Worm (Caenorhabditis elegans) whole organism, L1 larva: ENCODE results near the gene str-87.

Experiments
- Y116A8C.19 ChIP-seq: sonication (generic microtip); optimal IDR thresholded peaks from 2 replicates; lab custom pipeline; 2016; ENCODE audit warnings: missing compliant biosample characterization, missing genetic modification characterization, borderline replicate concordance
- aha-1 ChIP-seq: fragments of 150-350 bp; optimal IDR thresholded peaks from 2 replicates; lab custom pipeline; 2014; ENCODE audit warnings: missing biosample characterization, missing genetic modification characterization
- aly-2 ChIP-seq: fragments of 150-350 bp; optimal IDR thresholded peaks from 2 replicates; lab custom pipeline; 2014; ENCODE audit warnings: missing biosample characterization, missing genetic modification characterization
- blmp-1 ChIP-seq: fragments of 150-350 bp; optimal IDR thresholded peaks from 2 replicates; lab custom pipeline; 2014; ENCODE audit warnings: missing biosample characterization, missing genetic modification characterization
- ceh-63 ChIP-seq: fragments of 200-800 bp; sonication (Bioruptor generic); optimal IDR thresholded peaks from 2 replicates; lab custom pipeline; 2018; ENCODE audit warnings: mild to moderate bottlenecking, missing genetic modification characterization, missing compliant biosample characterization
- ceh-8 ChIP-seq: fragments of 200-800 bp; sonication (Bioruptor generic); optimal IDR thresholded peaks from 2 replicates; lab custom pipeline; 2018; ENCODE audit warnings: mild to moderate bottlenecking, missing genetic modification characterization, moderate library complexity, missing compliant biosample characterization
- ceh-88 ChIP-seq: fragments of 200-800 bp; sonication (Bioruptor generic); IDR thresholded peaks from 2 replicates; pipeline ENCODE4 v1.3.6; 2022; ENCODE audit warnings: missing genetic modification characterization, missing compliant biosample characterization
- ces-1 ChIP-seq: fragments of 150-350 bp; optimal IDR thresholded peaks from 2 replicates; lab custom pipeline; 2014; ENCODE audit warnings: missing biosample characterization, missing genetic modification reagents, missing genetic modification characterization
- dsc-1 ChIP-seq: sonication (generic microtip); optimal IDR thresholded peaks from 2 replicates; lab custom pipeline; 2016; ENCODE audit warnings: mild to moderate bottlenecking, missing genetic modification characterization, missing compliant biosample characterization
- efl-1 ChIP-seq, 4 experiments: fragments of 150-350 bp; optimal IDR thresholded peaks in 3 of 4; peaks in 1 of 4; 1 replicate in 1 of 4; 2 replicates in 3 of 4; lab custom pipeline; 2014; ENCODE audit warnings: missing biosample characterization in 2 of 4, missing genetic modification characterization in 2 of 4, missing genetic modification reagents in 2 of 4
- egl-13 ChIP-seq: sonication (generic microtip); optimal IDR thresholded peaks from 2 replicates; lab custom pipeline; 2016; ENCODE audit warnings: missing genotype, missing genetic modification reagents, missing genetic modification characterization, missing compliant biosample characterization
- elt-3 ChIP-seq, 6 experiments: fragments of 150-350 bp in 1 of 6; sonication (generic microtip); optimal IDR thresholded peaks; 2 replicates each; lab custom pipeline; 2017 to 2018; ENCODE audit warnings: missing biosample characterization in 6 of 6, missing genetic modification characterization in 6 of 6, inconsistent platforms in 1 of 6
- ets-5 ChIP-seq: fragments of 200-800 bp; sonication (Bioruptor generic); IDR thresholded peaks from 2 replicates; pipeline ENCODE4 v1.3.6; 2022; ENCODE audit warnings: missing genetic modification characterization, missing compliant biosample characterization
- fos-1 ChIP-seq: fragments of 150-350 bp; optimal IDR thresholded peaks from 2 replicates; lab custom pipeline; 2014; ENCODE audit warnings: missing biosample characterization, missing genetic modification characterization
- hlh-4 ChIP-seq: sonication (generic microtip); optimal IDR thresholded peaks from 2 replicates; lab custom pipeline; 2016; ENCODE audit warnings: mild to moderate bottlenecking, missing genetic modification characterization, missing compliant biosample characterization
- hpl-2 ChIP-seq: fragments of 150-350 bp; optimal IDR thresholded peaks from 2 replicates; lab custom pipeline; 2014; ENCODE audit warnings: missing biosample characterization, missing genetic modification reagents, missing genetic modification characterization
- isw-1 ChIP-seq: fragments of 200-800 bp; sonication (Bioruptor generic); IDR thresholded peaks from 2 replicates; pipeline ENCODE4 v1.3.6; 2022; ENCODE audit warnings: missing genetic modification characterization, missing compliant biosample characterization
- jun-1 ChIP-seq: fragments of 150-350 bp; optimal IDR thresholded peaks from 2 replicates; lab custom pipeline; 2014; ENCODE audit warnings: missing biosample characterization, missing genetic modification reagents, missing genetic modification characterization
- lin-15B ChIP-seq: fragments of 150-350 bp; sonication (generic microtip); optimal IDR thresholded peaks from 3 replicates; lab custom pipeline; 2014; ENCODE audit warnings: missing biosample characterization, missing genetic modification characterization
- lsy-2 ChIP-seq, 2 experiments: fragments of 150-350 bp; optimal IDR thresholded peaks; 2 replicates each; lab custom pipeline; 2014; ENCODE audit warnings: missing biosample characterization in 2 of 2, missing genetic modification characterization in 2 of 2
- mdl-1 ChIP-seq, 2 experiments: fragments of 150-350 bp; optimal IDR thresholded peaks; 2 replicates each; lab custom pipeline; 2014 to 2017; ENCODE audit warnings: missing biosample characterization in 2 of 2, missing genetic modification characterization in 2 of 2, inconsistent platforms in 1 of 2
- nhr-20 ChIP-seq: sonication (generic microtip); optimal IDR thresholded peaks from 2 replicates; lab custom pipeline; 2016; ENCODE audit warnings: mild to moderate bottlenecking, missing genetic modification characterization, missing compliant biosample characterization
- nhr-237 ChIP-seq: fragments of 150-350 bp; optimal IDR thresholded peaks from 2 replicates; lab custom pipeline; 2014; ENCODE audit warnings: missing biosample characterization, missing genetic modification characterization
- nhr-28 ChIP-seq: fragments of 150-350 bp; optimal IDR thresholded peaks from 2 replicates; lab custom pipeline; 2014; ENCODE audit warnings: missing biosample characterization, missing genetic modification characterization
- nhr-71 ChIP-seq: sonication (generic microtip); optimal IDR thresholded peaks from 2 replicates; lab custom pipeline; 2016; ENCODE audit warnings: mild to moderate bottlenecking, missing genetic modification characterization, moderate library complexity, missing compliant biosample characterization
- nhr-76 ChIP-seq: sonication (generic microtip); optimal IDR thresholded peaks from 2 replicates; lab custom pipeline; 2017; ENCODE audit warnings: missing biosample characterization, missing genetic modification characterization
- nhr-77 ChIP-seq: fragments of 150-350 bp; optimal IDR thresholded peaks from 2 replicates; lab custom pipeline; 2014; ENCODE audit warnings: missing biosample characterization, missing genetic modification characterization
- nhr-85 ChIP-seq: sonication (generic microtip); peaks from one replicate; lab custom pipeline; 2016; ENCODE audit warnings: missing genetic modification characterization, inconsistent platforms, missing compliant biosample characterization
- pqm-1 ChIP-seq: sonication (generic microtip); optimal IDR thresholded peaks from 3 replicates; lab custom pipeline; 2017; ENCODE audit warnings: missing biosample characterization, missing genetic modification characterization
- skn-1 ChIP-seq: fragments of 150-350 bp; optimal IDR thresholded peaks from 2 replicates; lab custom pipeline; 2014; ENCODE audit warnings: missing biosample characterization, missing genetic modification characterization
- snu-23 ChIP-seq: sonication (generic microtip); optimal IDR thresholded peaks from 2 replicates; lab custom pipeline; 2016; ENCODE audit warnings: missing genetic modification characterization, missing compliant biosample characterization
- sox-4 ChIP-seq: sonication (generic microtip); optimal IDR thresholded peaks from 2 replicates; lab custom pipeline; 2016; ENCODE audit warnings: missing genetic modification characterization, missing compliant biosample characterization
- sup-37 ChIP-seq: fragments of 200-800 bp; sonication (Bioruptor generic); optimal IDR thresholded peaks from 2 replicates; lab custom pipeline; 2018; ENCODE audit warnings: mild to moderate bottlenecking, missing genetic modification characterization, missing compliant biosample characterization
- swsn-7 ChIP-seq: sonication (generic microtip); optimal IDR thresholded peaks from 2 replicates; lab custom pipeline; 2016; ENCODE audit warnings: missing genetic modification characterization, missing compliant biosample characterization
- tbx-2 ChIP-seq: sonication (generic microtip); optimal IDR thresholded peaks from 2 replicates; lab custom pipeline; 2016; ENCODE audit warnings: missing genetic modification characterization, missing compliant biosample characterization
- unc-130 ChIP-seq: fragments of 150-350 bp; optimal IDR thresholded peaks from 2 replicates; lab custom pipeline; 2017; ENCODE audit warnings: missing biosample characterization, missing genetic modification characterization, inconsistent platforms
- unc-62 ChIP-seq: fragments of 150-350 bp; optimal IDR thresholded peaks from 2 replicates; lab custom pipeline; 2014; ENCODE audit warnings: missing biosample characterization, missing genetic modification reagents, missing genetic modification characterization
- unc-86 ChIP-seq: sonication (generic microtip); optimal IDR thresholded peaks from 2 replicates; lab custom pipeline; 2016; ENCODE audit warnings: missing genetic modification characterization, missing compliant biosample characterization
- xbp-1 ChIP-seq: sonication (generic microtip); optimal IDR thresholded peaks from 2 replicates; lab custom pipeline; 2016; ENCODE audit warnings: missing genetic modification characterization, missing compliant biosample characterization
- zip-4 ChIP-seq: fragments of 200-800 bp; sonication (Bioruptor generic); optimal IDR thresholded peaks from 2 replicates; lab custom pipeline; 2018; ENCODE audit warnings: mild to moderate bottlenecking, missing genetic modification characterization, moderate library complexity, missing compliant biosample characterization
- ztf-11 ChIP-seq, 2 experiments: sonication (generic microtip); optimal IDR thresholded peaks; 2 replicates each; lab custom pipeline; 2016 to 2017; ENCODE audit warnings: missing genetic modification characterization in 2 of 2, missing biosample characterization in 1 of 2, missing compliant biosample characterization in 1 of 2
- ztf-4 ChIP-seq: fragments of 150-350 bp; optimal IDR thresholded peaks from 2 replicates; lab custom pipeline; 2014; ENCODE audit warnings: missing biosample characterization, missing genetic modification characterization

Gene str-87

DNA sequence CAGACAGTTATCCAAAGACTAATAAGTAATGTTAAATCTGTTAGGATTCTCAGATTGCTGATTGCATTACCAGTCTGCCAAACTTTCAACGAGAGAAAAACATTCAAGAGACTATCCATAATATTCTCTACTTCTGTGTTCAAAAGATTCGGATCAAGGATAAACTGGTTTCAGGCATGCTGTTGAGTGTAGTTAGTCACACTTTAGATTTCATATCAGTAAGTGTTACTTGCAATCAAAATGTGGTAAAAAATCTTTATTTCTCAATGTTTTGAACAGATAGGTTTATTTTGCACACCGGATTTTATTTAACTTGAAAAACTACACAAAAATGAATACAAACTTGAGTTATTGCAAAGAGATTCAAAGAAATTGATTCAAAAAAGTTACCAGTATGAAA, 34.1 kb upstream of the str-87 start, which contains the start of gene oac-41:
Gene oac-41, minus strand, starts transcription at position 101 of the 400 bp plus-strand sequence.
- TF ChIP-seq pqm-1 (tag; lab: Kevin White, UChicago) (no peak), egl-13 (tag; lab: Kevin White, UChicago) (no peak), hpl-2 (GFP tag; lab: Kevin White, UChicago) (no peak), blmp-1 (no peak), nhr-71 (tag; lab: Kevin White, UChicago) (no peak), mdl-1 (tag; optimal IDR thresholded peaks at IDR 0.05; lab: Kevin White, UChicago) (no peak), ceh-88 (GFP tag; lab: Robert Waterston, UW) (no peak), nhr-85 (tag; lab: Kevin White, UChicago) (no peak), hlh-4 (tag; lab: Kevin White, UChicago) (no peak), sox-4 (tag; lab: Kevin White, UChicago) (no peak), ztf-11 (tag; optimal IDR thresholded peaks at IDR 0.05; lab: Kevin White, UChicago) (no peak), lsy-2 (tag; optimal IDR thresholded peaks at IDR 0.05; lab: Kevin White, UChicago) (no peak), nhr-237 (no peak), fos-1 (no peak), ces-1 (GFP tag; lab: Kevin White, UChicago) (no peak), ztf-4 (tag; lab: Kevin White, UChicago) (no peak), lin-15B (tag; lab: Kevin White, UChicago) (no peak)
- TF ChIP-seq, all 84 proteins: peak for 0

DNA sequence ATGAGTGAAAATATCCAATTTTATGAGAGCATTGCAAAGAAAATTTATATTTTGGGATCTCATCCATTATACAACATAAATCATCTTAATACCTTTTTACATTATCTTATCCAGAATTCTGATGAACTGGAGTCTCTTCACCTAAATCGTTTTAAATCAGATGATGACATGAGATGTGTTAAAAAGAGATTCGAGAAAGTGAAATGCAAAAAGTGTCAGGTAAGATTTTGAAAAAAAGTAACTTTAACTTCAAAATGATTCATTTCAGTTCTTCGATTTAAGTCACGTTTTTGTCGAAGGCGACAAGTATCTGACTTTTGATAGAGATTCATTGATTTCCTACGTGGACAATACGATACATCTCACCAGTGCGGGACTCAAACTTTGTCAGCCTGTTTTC, 30.9 kb upstream of the str-87 start:
- TF ChIP-seq Y116A8C.19 (tag; lab: Kevin White, UChicago): no peak
- no peak for TF ChIP-seq dsc-1 (tag; lab: Kevin White, UChicago)
- no peak for TF ChIP-seq swsn-7 (tag; lab: Kevin White, UChicago)
- TF ChIP-seq ets-5: no peak
- TF ChIP-seq jun-1 (tag; lab: Kevin White, UChicago): no peak
- no peak for TF ChIP-seq skn-1 (tag; lab: Kevin White, UChicago)
- no peak for TF ChIP-seq ceh-8
- no peak for TF ChIP-seq isw-1
- no peak for TF ChIP-seq unc-130 (tag; lab: Kevin White, UChicago)
- no peak for TF ChIP-seq xbp-1 (tag; lab: Kevin White, UChicago)
- TF ChIP-seq sup-37: no peak
- no peak for TF ChIP-seq nhr-20 (tag; lab: Kevin White, UChicago)
- no peak for TF ChIP-seq elt-3 (tag; optimal IDR thresholded peaks at IDR 0.05; lab: Kevin White, UChicago)
- no peak for TF ChIP-seq snu-23
- TF ChIP-seq aha-1 (tag; lab: Kevin White, UChicago): no peak
- TF ChIP-seq, all 84 proteins: peak for 0

DNA sequence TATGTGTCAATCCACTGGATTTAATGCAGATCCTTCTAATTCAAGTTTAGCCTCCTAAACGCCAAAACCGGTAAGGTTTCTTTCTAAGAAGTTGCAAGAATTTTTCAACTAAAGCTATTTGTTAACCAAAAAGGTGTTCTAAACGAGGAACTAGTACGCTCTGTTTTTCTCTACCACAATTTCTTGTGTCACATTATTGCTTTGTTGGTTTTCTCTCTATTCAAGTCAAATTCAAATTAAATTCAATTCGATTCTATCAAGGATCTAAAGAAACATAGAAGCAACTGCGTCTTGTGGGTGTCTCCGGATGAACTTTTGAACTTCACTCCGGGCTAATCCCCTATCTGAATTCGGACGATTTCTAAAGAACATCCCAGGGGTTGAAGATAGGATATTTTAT, 28.5 kb upstream of the str-87 start, which contains the start of gene oac-40:
Gene oac-40, plus strand, starts transcription at position 301 of the 400 bp plus-strand sequence.
- TF ChIP-seq jun-1 (tag; lab: Kevin White, UChicago) (no peak), nhr-76 (tag; lab: Kevin White, UChicago) (no peak), Y116A8C.19 (tag; lab: Kevin White, UChicago) (no peak), efl-1 (optimal IDR thresholded peaks at IDR 0.05; lab: Kevin White, UChicago) (no peak), efl-1 (GFP tag; optimal IDR thresholded peaks at IDR 0.05 in 1 of 2; lab: Kevin White, UChicago) (no peak), dsc-1 (tag; lab: Kevin White, UChicago) (no peak), unc-86 (tag; lab: Kevin White, UChicago) (no peak), nhr-71 (tag; lab: Kevin White, UChicago) (no peak)

DNA sequence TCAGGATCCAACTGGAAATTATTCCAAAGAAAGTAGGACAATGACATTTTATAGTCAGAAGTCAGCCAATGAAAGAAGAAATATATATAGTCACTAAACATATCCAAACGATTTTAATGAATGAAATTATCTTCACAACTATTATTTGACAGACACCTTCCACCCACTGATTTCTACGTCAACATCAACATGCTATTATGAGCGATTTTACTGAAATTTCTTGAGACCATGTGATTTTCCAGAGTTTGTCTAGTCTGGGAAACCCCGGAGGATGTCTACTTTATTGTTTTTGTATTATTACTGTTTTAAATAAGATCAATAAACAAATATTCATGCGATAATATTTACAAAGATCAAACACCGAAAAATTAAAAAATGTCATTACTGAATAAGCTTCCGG, 27.5 kb upstream of the str-87 start, which contains the start of gene srt-18:
Gene srt-18, minus strand, starts transcription at position 101 of the 400 bp plus-strand sequence.
- TF ChIP-seq nhr-20 (tag; lab: Kevin White, UChicago): no peak
- TF ChIP-seq pqm-1 (tag; lab: Kevin White, UChicago): no peak
- TF ChIP-seq lsy-2 (tag; optimal IDR thresholded peaks at IDR 0.05; lab: Kevin White, UChicago): no peak
- no peak for TF ChIP-seq skn-1 (tag; lab: Kevin White, UChicago)
- no peak for TF ChIP-seq unc-130 (tag; lab: Kevin White, UChicago)
- no peak for TF ChIP-seq tbx-2 (tag; lab: Kevin White, UChicago)
- TF ChIP-seq nhr-28 (tag; lab: Kevin White, UChicago): no peak
- TF ChIP-seq ceh-63: no peak
- TF ChIP-seq aly-2 (tag; lab: Kevin White, UChicago): no peak
- TF ChIP-seq zip-4 (GFP tag; lab: Kevin White, UChicago): no peak
- TF ChIP-seq ets-5: no peak
- no peak for TF ChIP-seq nhr-77 (tag; lab: Kevin White, UChicago)
- TF ChIP-seq unc-62 (GFP tag; lab: Kevin White, UChicago): no peak
